Worm (Caenorhabditis elegans): Measurements from ENCODE around the gene F13D12.8.

F13D12.8 gene

ce11 chrII:11747889-11748288 is 15.5 kb upstream of the F13D12.8 start:
- TF ChIP-seq mep-1 (tag; optimal IDR thresholded peaks at IDR 0.05) (peak; percentile 10), ces-1 (GFP tag; optimal IDR thresholded peaks at IDR 0.05) (peak; percentile 59), ceh-83 (GFP tag; optimal IDR thresholded peaks at IDR 0.05) (no peak), tbx-8 (GFP tag; optimal IDR thresholded peaks at IDR 0.05) (no peak), hlh-1 (tag; optimal IDR thresholded peaks at IDR 0.05) (no peak), unc-39 (tag; optimal IDR thresholded peaks at IDR 0.05) (no peak), ceh-43 (GFP tag; optimal IDR thresholded peaks at IDR 0.05) (peak; percentile 17), mab-5 (tag; optimal IDR thresholded peaks at IDR 0.05) (no peak), nhr-12 (tag; optimal IDR thresholded peaks at IDR 0.05) (no peak), ham-2 (GFP tag; optimal IDR thresholded peaks at IDR 0.05) (no peak), lsy-2 (tag; optimal IDR thresholded peaks at IDR 0.05) (peak; percentile 93)

ce11 chrII:11746782-11747288 is 14.4 kb upstream of the F13D12.8 start:
- TF ChIP-seq lin-32 (GFP tag; optimal IDR thresholded peaks at IDR 0.05) (peak; percentile 27), nhr-28 (tag; optimal IDR thresholded peaks at IDR 0.05) (no peak), nhr-237 (tag; optimal IDR thresholded peaks at IDR 0.05) (peak; percentile 33), ceh-83 (GFP tag; optimal IDR thresholded peaks at IDR 0.05) (peak; percentile 64), cnd-1 (tag; optimal IDR thresholded peaks at IDR 0.05) (peak; percentile 39), M03D4.4 (tag; optimal IDR thresholded peaks at IDR 0.05) (peak; percentile 43), unc-62 (GFP tag; optimal IDR thresholded peaks at IDR 0.05) (peak; percentile 36), ztf-11 (tag; optimal IDR thresholded peaks at IDR 0.05) (peak; percentile 17), zip-8 (tag; optimal IDR thresholded peaks at IDR 0.05) (no peak), nhr-12 (tag; optimal IDR thresholded peaks at IDR 0.05) (no peak), mls-2 (tag; optimal IDR thresholded peaks at IDR 0.05) (peak; percentile 74), pha-4 (tag; optimal IDR thresholded peaks at IDR 0.05) (no peak), lsy-2 (tag; optimal IDR thresholded peaks at IDR 0.05) (peak; percentile 23), ces-1 (GFP tag; optimal IDR thresholded peaks at IDR 0.05) (peak; percentile 38), sptf-1 (tag; optimal IDR thresholded peaks at IDR 0.05) (peak; percentile 82), drap-1 (GFP tag; optimal IDR thresholded peaks at IDR 0.05) (peak; percentile 22), ham-2 (GFP tag; optimal IDR thresholded peaks at IDR 0.05) (no peak), bed-3 (GFP tag; optimal IDR thresholded peaks at IDR 0.05) (peak; percentile 26), ceh-39 (tag; optimal IDR thresholded peaks at IDR 0.05) (no peak), unc-120 (tag; optimal IDR thresholded peaks at IDR 0.05; ENCODE audit: poor library complexity, severe bottlenecking) (peak; percentile 82), flh-1 (GFP tag; optimal IDR thresholded peaks at IDR 0.05) (peak; percentile 51)

DNA sequence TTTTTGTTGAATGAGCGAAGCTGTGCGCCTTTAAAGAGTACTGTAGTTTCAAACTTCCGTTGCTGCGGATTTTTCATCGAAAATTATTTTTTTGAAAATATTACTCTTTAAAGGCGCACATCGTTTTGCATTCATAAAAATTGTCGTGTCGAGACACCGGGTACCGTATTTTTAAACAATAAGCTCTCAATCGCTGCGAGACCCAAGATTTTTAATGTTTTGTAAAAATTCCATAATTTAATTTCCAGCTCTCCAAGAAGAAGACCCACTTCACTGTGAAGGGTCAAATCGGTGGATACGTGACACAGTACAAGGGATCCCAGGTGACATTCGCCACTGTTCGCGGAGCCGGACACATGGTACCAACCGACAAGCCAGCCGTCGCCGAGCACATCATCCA is 9.9 kb upstream of the F13D12.8 start:
- peak; percentile 11 for TF ChIP-seq ces-1 (GFP tag; optimal IDR thresholded peaks at IDR 0.05)
- no peak for TF ChIP-seq cnd-1 (tag; optimal IDR thresholded peaks at IDR 0.05)
- no peak for TF ChIP-seq nhr-76 (tag; optimal IDR thresholded peaks at IDR 0.05)

- no peak for TF ChIP-seq unc-120 (tag; optimal IDR thresholded peaks at IDR 0.05; ENCODE audit: poor library complexity, severe bottlenecking)
- TF ChIP-seq ham-2 (GFP tag; optimal IDR thresholded peaks at IDR 0.05) = no peak
- TF ChIP-seq nhr-28 (tag; optimal IDR thresholded peaks at IDR 0.05) = no peak
- no peak for TF ChIP-seq unc-62 (GFP tag; optimal IDR thresholded peaks at IDR 0.05)
- no peak for TF ChIP-seq ceh-39 (tag; optimal IDR thresholded peaks at IDR 0.05)
- no peak for TF ChIP-seq elt-1 (tag; optimal IDR thresholded peaks at IDR 0.05; ENCODE audit: borderline replicate concordance, insufficient read depth)
- no peak for TF ChIP-seq sptf-1 (tag; optimal IDR thresholded peaks at IDR 0.05)
- TF ChIP-seq tbx-8 (GFP tag; optimal IDR thresholded peaks at IDR 0.05) = no peak
These were observed 6.8 kb upstream of the F13D12.8 start, which contains the start of gene ctsa-1.2 for ce11 chrII:11739199-11739598. Gene ctsa-1.2, plus strand, starts transcription at chrII:11739358.

DNA sequence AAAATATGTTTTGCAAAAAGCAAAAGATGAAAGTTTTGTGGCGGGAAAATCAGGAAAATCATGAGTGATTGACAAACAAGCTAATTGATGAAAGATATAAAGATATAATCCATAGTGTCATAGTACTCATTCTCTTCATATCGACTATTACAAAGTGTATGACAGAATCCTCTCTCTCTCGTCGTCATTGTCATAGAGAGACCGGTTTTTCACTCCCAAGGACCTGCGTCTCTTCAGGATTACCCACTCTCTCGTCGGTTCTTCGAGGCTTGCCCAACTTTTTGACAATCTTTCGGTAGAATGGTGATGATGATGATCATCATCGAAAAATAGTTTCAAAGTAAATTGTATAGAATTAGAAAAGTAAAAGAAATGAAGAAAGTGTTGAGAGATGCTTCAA is 5.0 kb upstream of the F13D12.8 start:
- TF ChIP-seq tbx-8 (GFP tag; optimal IDR thresholded peaks at IDR 0.05) (no peak), unc-62 (GFP tag; optimal IDR thresholded peaks at IDR 0.05) (peak; percentile 87), unc-120 (tag; optimal IDR thresholded peaks at IDR 0.05; ENCODE audit: poor library complexity, severe bottlenecking) (peak; percentile 29)

DNA sequence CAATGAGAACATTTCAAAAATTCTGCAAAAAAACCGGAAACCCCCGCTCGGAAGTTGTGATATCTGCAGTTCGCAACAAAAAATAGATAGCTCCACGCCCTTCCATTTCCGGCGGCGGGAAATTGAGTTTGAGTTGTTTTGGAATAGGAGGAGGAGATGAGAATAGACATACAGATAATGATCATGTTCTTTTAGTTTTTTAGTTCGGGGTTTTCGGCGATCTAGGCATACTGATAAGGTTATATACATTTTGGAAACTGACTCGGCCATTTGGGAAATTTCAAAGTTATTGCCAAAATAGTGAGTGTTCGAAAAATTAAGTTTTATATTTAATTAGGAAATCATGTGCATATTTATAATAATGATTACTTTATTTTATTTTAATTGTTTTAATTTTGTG is 1.5 kb upstream of the F13D12.8 start:
- TF ChIP-seq unc-39 (tag; optimal IDR thresholded peaks at IDR 0.05) = no peak
- peak; percentile 53 for TF ChIP-seq elt-1 (tag; optimal IDR thresholded peaks at IDR 0.05; ENCODE audit: borderline replicate concordance, insufficient read depth)
